Worm (Caenorhabditis elegans) whole organism, L4/young adult: ENCODE results near the gene F54F7.14.

ENCODE experiments used
- W03F9.2 ChIP-seq: fragments of 150-350 bp; optimal IDR thresholded peaks from 2 replicates; lab custom pipeline; 2014; ENCODE audit warnings: missing biosample characterization, missing genetic modification characterization
- dao-5 ChIP-seq: sonication (generic microtip); optimal IDR thresholded peaks from 2 replicates; lab custom pipeline; 2016; ENCODE audit warnings: missing genotype, missing genetic modification characterization, moderate library complexity, missing compliant biosample characterization
- him-1 ChIP-seq: sonication (generic microtip); optimal IDR thresholded peaks from 2 replicates; lab custom pipeline; 2016; ENCODE audit warnings: missing genotype, missing genetic modification reagents, missing genetic modification characterization, missing compliant biosample characterization

DNA sequence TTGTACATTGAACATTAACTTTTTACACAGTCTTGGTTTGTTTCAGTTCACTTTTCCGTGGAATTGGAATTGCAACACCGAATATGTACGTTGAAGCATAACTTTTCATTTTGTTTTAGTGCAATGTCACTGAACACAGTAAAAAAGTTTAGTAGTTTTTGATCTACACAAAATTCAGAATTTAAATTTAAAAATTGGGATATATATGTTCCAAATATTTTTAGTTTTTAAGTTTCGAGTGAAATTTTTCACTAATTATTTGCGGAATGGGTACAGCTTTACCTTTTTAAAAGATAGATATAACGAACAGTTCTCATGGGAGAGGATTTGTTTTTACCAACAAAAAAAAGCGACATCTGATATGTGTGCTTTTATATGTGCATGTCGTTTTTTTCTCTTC lies 33.8 kb upstream of the F54F7.14 start:
- TF ChIP-seq him-1 (tag; lab: Kevin White, UChicago): no peak
- no peak for TF ChIP-seq dao-5 (tag; lab: Kevin White, UChicago)
- no peak for TF ChIP-seq W03F9.2
